Fruit fly (Drosophila melanogaster) whole organism, wandering third instar larva: Measurements from ENCODE around the gene Amnionless.
A peak's percentile ranks its signal among the peaks of the same experiment; 100 is the strongest.

ENCODE experiments used
- Abd-B ChIP-seq: fragments of >200 bp; optimal IDR thresholded peaks from 2 replicates; lab custom pipeline; 2017; ENCODE audit warnings: missing biosample characterization, missing genetic modification characterization
- CG32264 ChIP-seq: fragments of 200-800 bp; sonication (Bioruptor generic); optimal IDR thresholded peaks from 2 replicates; lab custom pipeline; 2016; ENCODE audit warnings: missing biosample characterization, missing genetic modification characterization
- CG9705 ChIP-seq: fragments of 200-800 bp; sonication (Bioruptor generic); optimal IDR thresholded peaks from 2 replicates; lab custom pipeline; 2018; ENCODE audit warnings: missing biosample characterization, mild to moderate bottlenecking, missing genetic modification characterization
- CrebA ChIP-seq: fragments of 200-800 bp; sonication (Bioruptor generic); optimal IDR thresholded peaks from 2 replicates; lab custom pipeline; 2016; ENCODE audit warnings: missing biosample characterization, mild to moderate bottlenecking, missing genetic modification characterization, borderline replicate concordance
- Dfd ChIP-seq: fragments of >200 bp; optimal IDR thresholded peaks from 2 replicates; lab custom pipeline; 2017; ENCODE audit warnings: missing biosample characterization, missing genetic modification characterization
- Dif ChIP-seq: fragments of 200-275, 200-300 bp; sonication (Bioruptor generic); optimal IDR thresholded peaks from 2 replicates; lab custom pipeline; 2018; ENCODE audit warnings: missing biosample characterization, missing genetic modification characterization; ENCODE audit not compliant: partially characterized antibody
- GATAd ChIP-seq: sonication (Bioruptor generic); optimal IDR thresholded peaks from 2 replicates; lab custom pipeline; 2016; ENCODE audit warnings: missing biosample characterization, missing genetic modification characterization
- HLH106 ChIP-seq: fragments of 200-800 bp; optimal IDR thresholded peaks from 3 replicates; lab custom pipeline; 2019; ENCODE audit warnings: missing biosample characterization, mild to moderate bottlenecking, missing genetic modification characterization, moderate library complexity
- Hnf4 ChIP-seq: fragments of 200-800 bp; sonication (Bioruptor generic); optimal IDR thresholded peaks from 2 replicates; lab custom pipeline; 2016; ENCODE audit warnings: missing biosample characterization, mild to moderate bottlenecking, missing genetic modification characterization
- Hr78 ChIP-seq: fragments of >200 bp; optimal IDR thresholded peaks from 2 replicates; lab custom pipeline; 2017; ENCODE audit warnings: missing biosample characterization, missing genetic modification characterization
- Hr83 ChIP-seq: fragments of 200-300 bp; sonication (Bioruptor generic); optimal IDR thresholded peaks from 2 replicates; lab custom pipeline; 2016; ENCODE audit warnings: missing biosample characterization, mild to moderate bottlenecking, missing genetic modification characterization, moderate library complexity; ENCODE audit not compliant: poor library complexity, severe bottlenecking
- Jra ChIP-seq: sonication (Bioruptor generic); optimal IDR thresholded peaks from 2 replicates; lab custom pipeline; 2016; ENCODE audit warnings: missing biosample characterization, missing genetic modification characterization
- Mio ChIP-seq: sonication (Bioruptor generic); optimal IDR thresholded peaks from 2 replicates; lab custom pipeline; 2016; ENCODE audit warnings: missing biosample characterization, missing genetic modification characterization
- Myc ChIP-seq: fragments of >200 bp; optimal IDR thresholded peaks from 2 replicates; lab custom pipeline; 2017
- N ChIP-seq: fragments of >200 bp; optimal IDR thresholded peaks from 2 replicates; lab custom pipeline; 2018; ENCODE audit warnings: missing biosample characterization, missing external identifiers, missing genetic modification characterization
- OdsH ChIP-seq: fragments of 200-800 bp; sonication (Bioruptor generic); optimal IDR thresholded peaks from 2 replicates; lab custom pipeline; 2016; ENCODE audit warnings: missing biosample characterization, mild to moderate bottlenecking, missing genetic modification characterization
- Rel ChIP-seq, 2 experiments: fragments of 200-800 bp; sonication (Bioruptor generic) in 1 of 2; optimal IDR thresholded peaks; 2 replicates in 1 of 2; 3 replicates in 1 of 2; lab custom pipeline; 2016 to 2019; ENCODE audit warnings: mild to moderate bottlenecking in 2 of 2, missing biosample characterization in 2 of 2, missing genetic modification characterization in 2 of 2, moderate library complexity in 1 of 2
- Sp1 ChIP-seq: fragments of 200-800 bp; sonication (Bioruptor generic); optimal IDR thresholded peaks from 3 replicates; lab custom pipeline; 2019; ENCODE audit warnings: missing biosample characterization, mild to moderate bottlenecking, missing genetic modification characterization, moderate library complexity
- Vsx2 ChIP-seq: fragments of 200-300, 225-300 bp; sonication (Bioruptor generic); optimal IDR thresholded peaks from 2 replicates; lab custom pipeline; 2018; ENCODE audit warnings: missing biosample characterization, missing genetic modification characterization; ENCODE audit not compliant: partially characterized antibody
- br ChIP-seq: fragments of 200-800 bp; sonication (Bioruptor generic); optimal IDR thresholded peaks from 2 replicates; lab custom pipeline; 2016; ENCODE audit warnings: missing biosample characterization, missing genetic modification characterization
- brk ChIP-seq: fragments of 200-800 bp; sonication (Bioruptor generic); optimal IDR thresholded peaks from 2 replicates; lab custom pipeline; 2016; ENCODE audit warnings: missing biosample characterization, mild to moderate bottlenecking, missing genetic modification characterization
- dmrt93B ChIP-seq: fragments of 200-800 bp; sonication (Bioruptor generic); optimal IDR thresholded peaks from 2 replicates; lab custom pipeline; 2018; ENCODE audit warnings: missing biosample characterization, mild to moderate bottlenecking, missing genetic modification characterization
- dsf ChIP-seq: sonication (Bioruptor generic); optimal IDR thresholded peaks from 2 replicates; lab custom pipeline; 2016; ENCODE audit warnings: missing biosample characterization, missing genetic modification characterization, borderline replicate concordance
- ey ChIP-seq: fragments of 200-800 bp; sonication (Bioruptor generic); optimal IDR thresholded peaks from 2 replicates; lab custom pipeline; 2016; ENCODE audit warnings: missing biosample characterization, missing genetic modification characterization
- foxo ChIP-seq, 2 experiments: fragments of 200-800 bp; sonication (Bioruptor generic); optimal IDR thresholded peaks; 2 replicates in 1 of 2; 3 replicates in 1 of 2; lab custom pipeline; 2016 to 2017; ENCODE audit warnings: missing biosample characterization in 2 of 2, missing genetic modification characterization in 2 of 2
- fru ChIP-seq: fragments of 200-800 bp; sonication (Bioruptor generic); optimal IDR thresholded peaks from 3 replicates; lab custom pipeline; 2016; ENCODE audit warnings: missing biosample characterization, mild to moderate bottlenecking, missing genetic modification characterization
- h ChIP-seq: fragments of 200-800 bp; sonication (Bioruptor generic); optimal IDR thresholded peaks from 3 replicates; lab custom pipeline; 2016; ENCODE audit warnings: missing biosample characterization, mild to moderate bottlenecking, missing genetic modification characterization
- jim ChIP-seq: fragments of 175-275, 200-325 bp; sonication (Bioruptor generic); optimal IDR thresholded peaks from 2 replicates; lab custom pipeline; 2016; ENCODE audit warnings: missing biosample characterization, mild to moderate bottlenecking, missing genetic modification characterization
- lola ChIP-seq: fragments of >200 bp; optimal IDR thresholded peaks from 2 replicates; lab custom pipeline; 2017; ENCODE audit warnings: missing biosample characterization, missing genetic modification characterization
- pan ChIP-seq: fragments of >200 bp; optimal IDR thresholded peaks from 2 replicates; lab custom pipeline; 2017
- psq ChIP-seq: fragments of 200-800 bp; sonication (Bioruptor generic); optimal IDR thresholded peaks from 3 replicates; lab custom pipeline; 2017; ENCODE audit warnings: missing biosample characterization, mild to moderate bottlenecking, missing genetic modification characterization, moderate library complexity
- rgr ChIP-seq: fragments of 200-800 bp; sonication (Bioruptor generic); optimal IDR thresholded peaks from 3 replicates; lab custom pipeline; 2016; ENCODE audit warnings: missing biosample characterization, mild to moderate bottlenecking, missing genetic modification characterization
- sage ChIP-seq: fragments of 200-800 bp; sonication (Bioruptor generic); optimal IDR thresholded peaks from 2 replicates; lab custom pipeline; 2016; ENCODE audit warnings: missing biosample characterization, mild to moderate bottlenecking, missing genetic modification characterization
- sv ChIP-seq: fragments of 200-800 bp; sonication (Bioruptor generic); optimal IDR thresholded peaks from 3 replicates; lab custom pipeline; 2016; ENCODE audit warnings: missing biosample characterization, missing genetic modification characterization
- tai ChIP-seq: sonication (Bioruptor generic); optimal IDR thresholded peaks from 2 replicates; lab custom pipeline; 2016; ENCODE audit warnings: missing biosample characterization, missing genetic modification characterization
- usp ChIP-seq: fragments of >200 bp; optimal IDR thresholded peaks from 2 replicates; lab custom pipeline; 2017; ENCODE audit warnings: missing biosample characterization, missing genetic modification characterization
- woc ChIP-seq: sonication (Bioruptor generic); optimal IDR thresholded peaks from 2 replicates; lab custom pipeline; 2016; ENCODE audit warnings: missing biosample characterization, mild to moderate bottlenecking, missing genetic modification characterization

The Amnionless gene

DNA sequence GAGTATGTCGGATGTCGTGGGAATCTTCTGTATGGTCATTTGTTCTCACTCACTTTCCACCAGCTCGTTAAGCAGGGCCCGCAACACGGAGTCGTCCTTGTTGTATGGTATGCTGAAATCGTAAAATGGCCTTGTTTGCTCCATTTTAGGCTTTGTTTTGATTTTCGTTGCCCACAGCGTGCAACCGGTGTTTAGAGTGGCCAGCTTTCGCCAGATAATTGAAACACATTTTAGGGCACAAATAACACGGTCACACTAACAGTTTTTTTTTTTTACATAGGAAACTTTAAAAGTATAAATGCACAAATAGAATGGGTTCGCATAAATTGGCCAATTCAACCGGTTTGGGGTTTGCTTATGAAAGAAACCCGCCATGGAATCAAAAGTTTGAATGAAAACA, 36.8 kb downstream of the Amnionless start, which contains the start of gene Rpp30:
Rpp30 (minus strand) TSS at position 200 of the 400 bp plus-strand sequence.
- TF ChIP-seq OdsH (GFP tag; lab: Kevin White, UChicago) (no peak), brk (GFP tag; lab: Kevin White, UChicago) (no peak), Dfd (no peak), CG9705 (GFP tag; lab: Kevin White, UChicago) (no peak), dmrt93B (GFP tag; lab: Kevin White, UChicago) (no peak), dsf (no peak), woc (GFP tag; lab: Kevin White, UChicago) (no peak), Dif (GFP tag; lab: Kevin White, UChicago) (no peak), HLH106 (tag; lab: Kevin White, UChicago) (no peak)

DNA sequence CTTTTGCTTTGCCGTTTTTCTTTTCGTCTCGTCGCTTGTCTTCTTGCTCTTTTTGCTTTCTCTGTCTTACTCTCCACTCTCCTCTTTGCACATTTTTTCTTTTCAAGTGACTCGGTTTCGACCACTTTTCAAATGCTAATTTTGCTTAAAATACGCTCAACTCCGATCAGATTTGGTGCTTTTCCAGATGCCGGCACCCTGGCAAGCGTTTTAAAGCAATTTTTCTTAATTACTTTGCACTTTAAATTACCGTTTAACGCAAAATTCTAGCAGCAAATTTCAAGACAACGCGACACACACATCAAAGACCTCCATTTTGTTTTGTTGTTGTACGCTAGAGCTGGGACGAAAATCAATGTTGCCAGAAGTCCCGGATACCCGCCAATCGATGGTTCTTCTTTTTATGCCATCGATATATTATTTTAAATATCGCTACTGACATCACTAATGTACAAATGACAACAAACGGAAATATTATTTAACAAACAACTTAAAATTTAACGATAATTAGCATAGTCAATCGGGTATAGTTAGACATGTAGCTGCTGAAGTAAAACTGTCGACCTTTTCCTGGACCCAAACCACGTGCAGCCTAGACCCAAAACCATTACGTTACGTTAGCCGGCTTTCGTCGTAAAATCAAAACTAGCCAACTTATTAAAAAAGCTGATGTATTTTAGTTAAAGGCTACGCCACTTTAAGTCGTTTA, 38.3 kb downstream of the Amnionless start, which contains the start of gene kis:
kis (minus strand) TSS at position 317 of the 709 bp plus-strand sequence.
- TF ChIP-seq GATAd (no peak), dmrt93B (GFP tag; lab: Kevin White, UChicago) (no peak), OdsH (GFP tag; lab: Kevin White, UChicago) (peak; percentile 5), HLH106 (tag; lab: Kevin White, UChicago) (peak; percentile 34), woc (GFP tag; lab: Kevin White, UChicago) (peak; percentile 11), br (GFP tag; lab: Kevin White, UChicago) (peak; percentile 41), Vsx2 (GFP tag; lab: Kevin White, UChicago) (no peak), Hr83 (GFP tag; lab: Kevin White, UChicago) (peak; percentile 33), CG9705 (GFP tag; lab: Kevin White, UChicago) (peak; percentile 20), psq (GFP tag; lab: Kevin White, UChicago) (peak; percentile 95), Jra (GFP tag; lab: Kevin White, UChicago) (peak; percentile 64), CrebA (GFP tag; lab: Kevin White, UChicago) (no peak), lola (no peak), usp (GFP tag; lab: Kevin White, UChicago) (no peak), Sp1 (GFP tag; lab: Kevin White, UChicago) (peak; percentile 55), Myc (lab: Kevin White, UChicago) (peak; percentile 13), N (GFP tag; lab: Kevin White, UChicago) (no peak), h (GFP tag; lab: Kevin White, UChicago) (peak; percentile 69), dsf (no peak), Dif (GFP tag; lab: Kevin White, UChicago) (no peak), foxo (GFP tag; optimal IDR thresholded peaks at IDR 0.05; lab: Kevin White, UChicago) (peak in 1 of 2 experiments; percentile 48), tai (GFP tag; lab: Kevin White, UChicago) (no peak), rgr (GFP tag; lab: Kevin White, UChicago) (peak; percentile 21), Rel (GFP tag; optimal IDR thresholded peaks at IDR 0.05; lab: Kevin White, UChicago) (no peak), Rel (tag; optimal IDR thresholded peaks at IDR 0.05; lab: Kevin White, UChicago) (peak; percentile 31)

DNA sequence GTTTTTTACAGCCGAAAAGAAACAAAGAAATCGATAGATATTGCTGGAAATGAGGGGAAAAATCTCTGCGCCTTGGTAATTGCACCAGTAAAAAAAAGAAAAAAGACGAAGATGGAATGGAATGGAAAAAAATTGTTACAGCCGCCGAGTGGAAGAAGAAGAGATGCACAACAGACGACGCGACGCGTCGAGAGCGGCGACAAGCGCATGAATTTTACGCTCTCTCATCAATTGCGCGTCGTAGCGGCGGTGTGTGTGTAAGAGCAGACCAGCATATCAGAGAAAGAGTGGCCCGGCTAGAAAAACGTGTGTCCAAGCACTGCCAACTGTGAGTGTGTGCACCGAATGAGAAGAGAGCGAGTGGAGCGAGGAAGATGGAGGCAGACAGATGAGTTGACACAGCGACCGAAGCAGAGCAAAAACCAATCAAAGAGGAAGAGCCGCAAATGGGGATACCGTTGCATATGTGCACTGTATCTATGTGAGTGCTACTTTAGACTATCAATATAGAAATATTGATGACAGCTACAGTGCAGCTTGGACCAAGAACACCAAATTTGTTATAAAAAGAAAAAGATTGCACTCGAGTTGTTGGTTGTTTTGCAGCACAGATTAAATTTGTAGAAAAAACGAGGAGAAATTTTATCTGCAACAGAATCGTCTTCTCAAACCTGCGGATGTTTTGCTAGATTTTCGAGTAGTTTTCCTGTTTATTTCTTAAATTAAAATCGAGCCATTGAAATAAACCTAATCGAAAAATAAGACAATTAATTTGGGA, 39.7 kb downstream of the Amnionless start:
- TF ChIP-seq rgr (GFP tag; lab: Kevin White, UChicago) (no peak), GATAd (no peak), fru (GFP tag; lab: Kevin White, UChicago) (peak; percentile 40), br (GFP tag; lab: Kevin White, UChicago) (peak; percentile 52), brk (GFP tag; lab: Kevin White, UChicago) (no peak), ey (peak; percentile 37), CrebA (GFP tag; lab: Kevin White, UChicago) (no peak), CG32264 (no peak), HLH106 (tag; lab: Kevin White, UChicago) (no peak), Hr78 (no peak), Abd-B (GFP tag; lab: Kevin White, UChicago) (no peak), OdsH (GFP tag; lab: Kevin White, UChicago) (no peak), h (GFP tag; lab: Kevin White, UChicago) (no peak), tai (GFP tag; lab: Kevin White, UChicago) (no peak), Mio (GFP tag; lab: Kevin White, UChicago) (no peak), jim (GFP tag; lab: Kevin White, UChicago) (no peak), sage (GFP tag; lab: Kevin White, UChicago) (no peak), Hnf4 (peak; percentile 27), dsf (no peak), CG9705 (GFP tag; lab: Kevin White, UChicago) (no peak), Vsx2 (GFP tag; lab: Kevin White, UChicago) (no peak), lola (no peak), pan (no peak), sv (GFP tag; lab: Kevin White, UChicago) (no peak), N (GFP tag; lab: Kevin White, UChicago) (no peak), woc (GFP tag; lab: Kevin White, UChicago) (peak; percentile 9), Dif (GFP tag; lab: Kevin White, UChicago) (peak; percentile 90), Myc (lab: Kevin White, UChicago) (no peak), Hr83 (GFP tag; lab: Kevin White, UChicago) (no peak), usp (GFP tag; lab: Kevin White, UChicago) (no peak), foxo (GFP tag; optimal IDR thresholded peaks at IDR 0.05; lab: Kevin White, UChicago) (peak in 1 of 2 experiments; percentile 49), dmrt93B (GFP tag; lab: Kevin White, UChicago) (no peak), psq (GFP tag; lab: Kevin White, UChicago) (peak; percentile 55), Dfd (no peak)
